Fruit fly (Drosophila melanogaster): Measurements from ENCODE around the gene Cbp80.

The Cbp80 gene

DNA sequence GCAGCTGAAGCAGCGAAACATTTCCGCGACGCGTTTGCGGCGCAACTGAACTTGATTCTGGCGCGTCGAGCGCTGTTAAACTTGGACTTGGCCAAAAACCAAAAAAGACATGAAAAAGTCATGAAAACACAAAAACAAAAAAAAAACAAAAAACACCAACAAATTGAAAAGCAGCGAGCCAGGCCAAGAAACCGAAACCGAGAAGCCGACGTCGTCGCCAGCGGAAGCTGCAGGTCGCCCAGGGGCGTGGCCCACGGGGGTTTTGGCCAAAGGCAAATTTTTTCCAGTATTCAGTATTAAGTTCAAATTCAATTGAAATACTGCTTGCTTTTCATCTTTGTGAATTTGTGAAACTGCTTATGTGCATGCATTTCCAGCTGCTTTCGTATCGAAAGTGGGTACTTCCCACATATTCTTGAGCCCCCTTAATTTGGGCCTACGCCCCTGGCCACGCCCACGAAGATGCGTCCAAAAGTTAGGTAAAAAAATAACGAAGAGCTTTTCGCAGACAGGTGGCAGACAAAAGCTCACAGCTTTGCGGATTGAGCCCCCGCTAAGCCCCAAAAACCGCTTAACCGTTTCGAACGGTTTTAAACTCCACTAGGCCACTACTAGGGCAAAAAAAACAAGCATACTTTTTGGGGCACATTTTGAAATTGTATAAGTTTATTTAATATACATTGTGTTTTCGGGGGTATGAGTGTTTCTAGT, 17.0 kb downstream of the Cbp80 start, which contains the start of gene CG3009 (continued):
- TF ChIP-seq Lpt (GFP tag; optimal IDR thresholded peaks at IDR 0.05) (no peak), CG4404 (GFP tag; IDR thresholded peaks at IDR 0.05) (peak; percentile 94), CG10147 (GFP tag; optimal IDR thresholded peaks at IDR 0.05) (peak; percentile 97), Aef1 (GFP tag; IDR thresholded peaks at IDR 0.05) (peak; percentile 97), dysf (GFP tag; IDR thresholded peaks at IDR 0.05) (peak; percentile 99), NC2β (GFP tag; optimal IDR thresholded peaks at IDR 0.05) (peak; percentile 95), CG17829 (tag; optimal IDR thresholded peaks at IDR 0.05) (peak; percentile 96), CG3163 (GFP tag; optimal IDR thresholded peaks at IDR 0.05) (peak; percentile 92), phol (tag; optimal IDR thresholded peaks at IDR 0.05) (peak; percentile 94), usp (GFP tag; optimal IDR thresholded peaks at IDR 0.05) (no peak), CG18262 (tag; optimal IDR thresholded peaks at IDR 0.05) (peak; percentile 93), Ets65A (GFP tag) (peak; percentile 99), Ssrp (tag; optimal IDR thresholded peaks at IDR 0.05) (peak; percentile 93), nerfin-1 (tag; optimal IDR thresholded peaks at IDR 0.05) (peak; percentile 94), Side (GFP tag; optimal IDR thresholded peaks at IDR 0.05) (peak; percentile 98), NC2α (GFP tag; optimal IDR thresholded peaks at IDR 0.05) (peak; percentile 92), Xbp1 (GFP tag; optimal IDR thresholded peaks at IDR 0.05) (peak; percentile 98), CG6689 (GFP tag; IDR thresholded peaks at IDR 0.05) (peak; percentile 98), wor (GFP tag; IDR thresholded peaks at IDR 0.05) (peak; percentile 95), CG18764 (GFP tag; optimal IDR thresholded peaks at IDR 0.05) (peak; percentile 92), CG4328 (GFP tag; optimal IDR thresholded peaks at IDR 0.05) (peak; percentile 98), so (GFP tag; IDR thresholded peaks at IDR 0.05) (peak; percentile 98), H15 (GFP tag; IDR thresholded peaks at IDR 0.05) (peak; percentile 94), Vsx1 (GFP tag; optimal IDR thresholded peaks at IDR 0.05) (peak; percentile 92), bcd (GFP tag; optimal IDR thresholded peaks at IDR 0.05) (peak; percentile 98), Deaf1 (tag; optimal IDR thresholded peaks at IDR 0.05) (peak; percentile 88), CG16813 (GFP tag; IDR thresholded peaks at IDR 0.05; ENCODE audit: partially characterized antibody) (no peak), tin (GFP tag; optimal IDR thresholded peaks at IDR 0.05) (peak; percentile 98), Dad (GFP tag; optimal IDR thresholded peaks at IDR 0.05) (peak; percentile 98), CG6854 (GFP tag; optimal IDR thresholded peaks at IDR 0.05) (peak; percentile 97), CG15479 (GFP tag; optimal IDR thresholded peaks at IDR 0.05) (no peak), twi (tag; optimal IDR thresholded peaks at IDR 0.05) (peak; percentile 88), Jarid2 (GFP tag; optimal IDR thresholded peaks at IDR 0.05) (peak; percentile 88), CG30431 (GFP tag; optimal IDR thresholded peaks at IDR 0.05) (peak; percentile 93), gsb (GFP tag; IDR thresholded peaks at IDR 0.05) (peak; percentile 96), ci (GFP tag; IDR thresholded peaks at IDR 0.05) (peak; percentile 98), CG6813 (GFP tag; optimal IDR thresholded peaks at IDR 0.05) (peak; percentile 97), CG32772 (GFP tag; IDR thresholded peaks at IDR 0.05) (peak; percentile 97), Fer3 (tag; optimal IDR thresholded peaks at IDR 0.05) (peak; percentile 96), Drgx (GFP tag; IDR thresholded peaks at IDR 0.05) (peak; percentile 98), CG9817 (tag; optimal IDR thresholded peaks at IDR 0.05) (peak; percentile 97), CG6654 (GFP tag; optimal IDR thresholded peaks at IDR 0.05) (peak; percentile 89), D19A (tag; optimal IDR thresholded peaks at IDR 0.05) (peak; percentile 92), pho (GFP tag; optimal IDR thresholded peaks at IDR 0.05) (peak; percentile 98), CG4854 (GFP tag; optimal IDR thresholded peaks at IDR 0.05) (peak; percentile 95), Optix (GFP tag; IDR thresholded peaks at IDR 0.05) (peak; percentile 98), dm (GFP tag; optimal IDR thresholded peaks at IDR 0.05) (peak; percentile 92), eyg (GFP tag; optimal IDR thresholded peaks at IDR 0.05) (peak; percentile 97), CG11696 (GFP tag; IDR thresholded peaks at IDR 0.05) (peak; percentile 90), E2f1 (GFP tag; IDR thresholded peaks at IDR 0.05) (peak; percentile 97), CG13624 (GFP tag; optimal IDR thresholded peaks at IDR 0.05) (peak; percentile 98)
